Worm (Caenorhabditis elegans): ENCODE results near the gene rpl-7A.

rpl-7A gene

ce11 chrIV:4422029-4422428 is 31.6 kb upstream of the rpl-7A start, which contains the start of gene clec-175:
Gene clec-175 (plus strand): TSS chrIV:4422329.
- TF ChIP-seq elt-2 (tag; optimal IDR thresholded peaks at IDR 0.05) = no peak
- TF ChIP-seq isw-1 (GFP tag; IDR thresholded peaks at IDR 0.05) = no peak
- TF ChIP-seq ceh-90 (tag; optimal IDR thresholded peaks at IDR 0.05) = no peak
- TF ChIP-seq sox-4 (tag; optimal IDR thresholded peaks at IDR 0.05) = no peak
- no peak for TF ChIP-seq zip-4 (GFP tag; optimal IDR thresholded peaks at IDR 0.05)
- TF ChIP-seq sup-37 (GFP tag; optimal IDR thresholded peaks at IDR 0.05) = no peak
- TF ChIP-seq nhr-76 (tag; optimal IDR thresholded peaks at IDR 0.05) = no peak
- no peak for TF ChIP-seq elt-3 (tag; optimal IDR thresholded peaks at IDR 0.05)
- TF ChIP-seq lin-13 (GFP tag; optimal IDR thresholded peaks at IDR 0.05) = no peak
- no peak for TF ChIP-seq fkh-10 (GFP tag; optimal IDR thresholded peaks at IDR 0.05)
- no peak for TF ChIP-seq dsc-1 (tag; optimal IDR thresholded peaks at IDR 0.05)
- no peak for TF ChIP-seq nhr-77 (tag; optimal IDR thresholded peaks at IDR 0.05)
- no peak for TF ChIP-seq fkh-4 (tag; optimal IDR thresholded peaks at IDR 0.05; ENCODE audit: borderline replicate concordance)
- TF ChIP-seq ama-1 (optimal IDR thresholded peaks at IDR 0.05) = no peak
- TF ChIP-seq fos-1 (tag; optimal IDR thresholded peaks at IDR 0.05) = no peak
- no peak for TF ChIP-seq Y116A8C.19 (tag; optimal IDR thresholded peaks at IDR 0.05; ENCODE audit: borderline replicate concordance)
- TF ChIP-seq unc-30 (tag; optimal IDR thresholded peaks at IDR 0.05) = no peak
- no peak for TF ChIP-seq tlp-1 (tag; optimal IDR thresholded peaks at IDR 0.05)
- no peak for TF ChIP-seq unc-86 (tag; optimal IDR thresholded peaks at IDR 0.05)
- no peak for TF ChIP-seq lin-39 (tag; optimal IDR thresholded peaks at IDR 0.05)

- TF ChIP-seq ceh-90 (tag; optimal IDR thresholded peaks at IDR 0.05) (no peak), efl-1 (optimal IDR thresholded peaks at IDR 0.05) (no peak), efl-1 (GFP tag; optimal IDR thresholded peaks at IDR 0.05 in 1 of 2) (peak in 1 of 2 experiments; percentile 58), nhr-77 (tag; optimal IDR thresholded peaks at IDR 0.05) (no peak)
Measured at ce11 chrIV:4413114-4413513, 22.7 kb upstream of the rpl-7A start.

ce11 chrIV:4411948-4412335 is 21.6 kb upstream of the rpl-7A start:
- TF ChIP-seq tlp-1 (tag; optimal IDR thresholded peaks at IDR 0.05) = no peak
- TF ChIP-seq sptf-1 (tag; optimal IDR thresholded peaks at IDR 0.05) = no peak
- no peak for TF ChIP-seq grh-1 (GFP tag; IDR thresholded peaks at IDR 0.05)
- TF ChIP-seq efl-1 (optimal IDR thresholded peaks at IDR 0.05) = no peak
- peak in 1 of 2 experiments; percentile 60 for TF ChIP-seq efl-1 (GFP tag; optimal IDR thresholded peaks at IDR 0.05 in 1 of 2)
- TF ChIP-seq Y116A8C.19 (tag; optimal IDR thresholded peaks at IDR 0.05; ENCODE audit: borderline replicate concordance) = no peak
- no peak for TF ChIP-seq ets-5 (GFP tag; IDR thresholded peaks at IDR 0.05)
- no peak for TF ChIP-seq nhr-90 (tag; optimal IDR thresholded peaks at IDR 0.05; ENCODE audit: poor library complexity)

- TF ChIP-seq nhr-85 (tag) = no peak
- TF ChIP-seq ceh-8 (GFP tag; optimal IDR thresholded peaks at IDR 0.05) = no peak
- TF ChIP-seq egl-13 (tag; optimal IDR thresholded peaks at IDR 0.05) = no peak
- no peak for TF ChIP-seq elt-3 (tag; optimal IDR thresholded peaks at IDR 0.05)
- TF ChIP-seq lin-13 (GFP tag; optimal IDR thresholded peaks at IDR 0.05) = no peak
- no peak for TF ChIP-seq C04F5.9 (tag; optimal IDR thresholded peaks at IDR 0.05)
- TF ChIP-seq mab-9 (GFP tag; IDR thresholded peaks at IDR 0.05) = no peak
- TF ChIP-seq nhr-12 (tag; optimal IDR thresholded peaks at IDR 0.05) = no peak
- TF ChIP-seq ztf-4 (tag; optimal IDR thresholded peaks at IDR 0.05) = no peak
- TF ChIP-seq snu-23 (GFP tag; optimal IDR thresholded peaks at IDR 0.05) = no peak
- no peak for TF ChIP-seq fkh-8 (tag; optimal IDR thresholded peaks at IDR 0.05)
- TF ChIP-seq nhr-84 (tag; optimal IDR thresholded peaks at IDR 0.05) = no peak
- no peak for TF ChIP-seq skn-1 (tag; optimal IDR thresholded peaks at IDR 0.05)
Measured at ce11 chrIV:4411311-4411947, 21.0 kb upstream of the rpl-7A start.

All from whole organism, L1 larva.